Fruit fly (Drosophila melanogaster): ENCODE measurements around the gene loaf.

DNA sequence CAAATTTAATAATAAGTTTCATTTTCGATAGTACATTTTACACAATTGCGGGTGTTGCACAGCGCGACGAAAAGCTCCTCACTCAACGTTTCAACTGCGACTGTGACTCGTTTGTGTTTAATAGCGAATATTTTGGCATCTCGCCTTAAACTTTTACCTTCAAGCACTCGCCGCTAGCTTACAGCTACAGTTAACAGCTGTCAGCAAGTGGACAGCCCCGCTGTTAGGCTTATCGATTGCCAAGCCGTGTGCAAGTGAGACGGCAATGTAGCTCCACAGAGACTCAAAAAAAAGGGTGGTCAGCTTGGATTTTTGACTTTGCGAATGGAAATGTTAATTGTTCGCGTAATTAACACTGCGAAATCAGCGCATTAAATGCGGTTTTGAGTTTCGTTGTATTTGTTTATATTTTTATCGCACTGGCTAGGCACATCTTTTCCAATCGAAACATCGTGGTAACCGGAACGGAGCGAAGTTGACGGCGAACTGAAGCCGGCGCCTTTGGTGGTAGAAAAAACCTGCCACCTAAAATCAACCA lies at the start of gene loaf:
- TF ChIP-seq usp (GFP tag; optimal IDR thresholded peaks at IDR 0.05) (no peak), Dll (optimal IDR thresholded peaks at IDR 0.05) (no peak), CG8478 (optimal IDR thresholded peaks at IDR 0.05) (no peak)

All from whole organism.